Fruit fly (Drosophila melanogaster) whole organism, embryonic: ENCODE measurements around the gene Sf3b6.

Source experiments
- ATbp ChIP-seq: fragments of 200-800 bp; sonication (Bioruptor generic); optimal IDR thresholded peaks from 2 replicates; lab custom pipeline; 2017; ENCODE audit warnings: missing biosample characterization, mild to moderate bottlenecking, missing genetic modification characterization, missing genetic modification reagents
- CG1024 ChIP-seq: fragments of 200-800 bp; sonication (Bioruptor generic); IDR thresholded peaks from 2 replicates; pipeline ENCODE4 v1.3.6; 2022; ENCODE audit warnings: missing biosample characterization, missing genetic modification characterization
- CG11093 ChIP-seq: fragments of 200-800 bp; sonication (Bioruptor generic); IDR thresholded peaks from 3 replicates; pipeline ENCODE4 v1.3.6; 2022; ENCODE audit warnings: missing biosample characterization, missing genetic modification characterization
- CG11247 ChIP-seq: fragments of 200-800 bp; sonication (Bioruptor generic); IDR thresholded peaks from 2 replicates; pipeline ENCODE4 v1.3.6; 2022; ENCODE audit warnings: missing biosample characterization, missing genetic modification characterization
- CG11696 ChIP-seq: fragments of 200-800 bp; sonication (Bioruptor generic); IDR thresholded peaks from 2 replicates; pipeline ENCODE4 v1.3.6; 2022; ENCODE audit warnings: missing biosample characterization, missing genetic modification characterization
- CG12219 ChIP-seq: fragments of 200-800 bp; sonication (Bioruptor generic); optimal IDR thresholded peaks from 3 replicates; lab custom pipeline; 2018; ENCODE audit warnings: missing biosample characterization, mild to moderate bottlenecking, missing genetic modification characterization
- CG13287 ChIP-seq: fragments of 200-800 bp; sonication (Bioruptor generic); IDR thresholded peaks from 2 replicates; pipeline ENCODE4 v1.3.6; 2022; ENCODE audit warnings: missing biosample characterization, missing genetic modification characterization; ENCODE audit not compliant: partially characterized antibody
- CG15269 ChIP-seq: fragments of 200-800 bp; sonication (Bioruptor generic); optimal IDR thresholded peaks from 2 replicates; lab custom pipeline; 2018; ENCODE audit warnings: missing biosample characterization, mild to moderate bottlenecking, missing genetic modification characterization, moderate library complexity
- CG15479 ChIP-seq: fragments of 200-800 bp; sonication (Bioruptor generic); optimal IDR thresholded peaks from 3 replicates; lab custom pipeline; 2019; ENCODE audit warnings: missing biosample characterization, mild to moderate bottlenecking, missing genetic modification characterization, moderate library complexity
- CG16813 ChIP-seq: fragments of 200-800 bp; sonication (Bioruptor generic); IDR thresholded peaks from 3 replicates; pipeline ENCODE4 v1.3.6; 2022; ENCODE audit warnings: missing biosample characterization, missing genetic modification characterization; ENCODE audit not compliant: partially characterized antibody
- CG17359 ChIP-seq: fragments of 200-800 bp; sonication (Bioruptor generic); optimal IDR thresholded peaks from 3 replicates; lab custom pipeline; 2018; ENCODE audit warnings: missing biosample characterization, mild to moderate bottlenecking, missing genetic modification characterization, moderate library complexity
- CG2120 ChIP-seq: fragments of 200-800 bp; sonication (Bioruptor generic); optimal IDR thresholded peaks from 3 replicates; lab custom pipeline; 2016; ENCODE audit warnings: missing biosample characterization, missing genetic modification characterization
- CG2129 ChIP-seq: fragments of 200-800 bp; sonication (Bioruptor generic); IDR thresholded peaks from 2 replicates; pipeline ENCODE4 v1.3.6; 2022; ENCODE audit warnings: missing biosample characterization, missing genetic modification characterization; ENCODE audit not compliant: partially characterized antibody
- CG31224 ChIP-seq: fragments of 200-800 bp; sonication (Bioruptor generic); IDR thresholded peaks from 2 replicates; pipeline ENCODE4 v1.3.6; 2022; ENCODE audit warnings: missing biosample characterization, missing genetic modification characterization
- CG3163 ChIP-seq: fragments of 200-800 bp; sonication (Bioruptor generic); optimal IDR thresholded peaks from 3 replicates; lab custom pipeline; 2016; ENCODE audit warnings: missing biosample characterization, missing genetic modification characterization
- CG3995 ChIP-seq: fragments of 200-800 bp; sonication (Bioruptor generic); optimal IDR thresholded peaks from 3 replicates; lab custom pipeline; 2016; ENCODE audit warnings: missing biosample characterization, missing genetic modification characterization
- CG4282 ChIP-seq: fragments of 200-800 bp; sonication (Bioruptor generic); optimal IDR thresholded peaks from 2 replicates; lab custom pipeline; 2016; ENCODE audit warnings: missing biosample characterization, missing genetic modification characterization
- CG4730 ChIP-seq: fragments of 200-800 bp; sonication (Bioruptor generic); IDR thresholded peaks from 2 replicates; pipeline ENCODE4 v1.3.6; 2022; ENCODE audit warnings: missing biosample characterization, missing genetic modification characterization
- CG6272 ChIP-seq: fragments of 200-800 bp; sonication (Bioruptor generic); IDR thresholded peaks from 2 replicates; pipeline ENCODE4 v1.3.6; 2022; ENCODE audit warnings: missing biosample characterization, missing genetic modification characterization
- CG8089 ChIP-seq: fragments of 200-800 bp; sonication (Bioruptor generic); optimal IDR thresholded peaks from 3 replicates; lab custom pipeline; 2016; ENCODE audit warnings: missing biosample characterization, missing genetic modification characterization
- CG8765 ChIP-seq: fragments of 200-800 bp; sonication (Bioruptor generic); IDR thresholded peaks from 2 replicates; pipeline ENCODE4 v1.3.6; 2022; ENCODE audit warnings: missing biosample characterization, missing genetic modification characterization
- CHES-1-like ChIP-seq: fragments of 200-800 bp; sonication (Bioruptor generic); optimal IDR thresholded peaks from 2 replicates; lab custom pipeline; 2016; ENCODE audit warnings: missing biosample characterization, missing genetic modification characterization
- CrebB ChIP-seq: fragments of 200-800 bp; sonication (Bioruptor generic); optimal IDR thresholded peaks from 3 replicates; lab custom pipeline; 2018; ENCODE audit warnings: missing biosample characterization, mild to moderate bottlenecking, missing genetic modification characterization
- Dbx ChIP-seq: fragments of 200-800 bp; sonication (Bioruptor generic); IDR thresholded peaks from 3 replicates; pipeline ENCODE4 v1.3.6; 2022; ENCODE audit warnings: missing biosample characterization, missing genetic modification characterization
- Dek ChIP-seq: fragments of 200-800 bp; sonication (Bioruptor generic); optimal IDR thresholded peaks from 3 replicates; lab custom pipeline; 2019; ENCODE audit warnings: missing biosample characterization, mild to moderate bottlenecking, missing genetic modification characterization, moderate library complexity
- Dip3 ChIP-seq: fragments of 200-800 bp; sonication (Bioruptor generic); optimal IDR thresholded peaks from 3 replicates; lab custom pipeline; 2016; ENCODE audit warnings: missing biosample characterization, missing genetic modification characterization
- HLH54F ChIP-seq: fragments of 200-800 bp; sonication (Bioruptor generic); optimal IDR thresholded peaks from 3 replicates; lab custom pipeline; 2016; ENCODE audit warnings: missing biosample characterization, missing genetic modification characterization
- Kr ChIP-seq: fragments of 200-800 bp; sonication (Bioruptor generic); optimal IDR thresholded peaks from 2 replicates; lab custom pipeline; 2017; ENCODE audit warnings: missing biosample characterization, mild to moderate bottlenecking, missing genetic modification characterization
- Lim3 ChIP-seq: fragments of 200-800 bp; sonication (Bioruptor generic); IDR thresholded peaks from 2 replicates; pipeline ENCODE4 v1.3.6; 2022; ENCODE audit warnings: missing biosample characterization, missing genetic modification characterization
- Sry-δ ChIP-seq: fragments of 200-800 bp; sonication (Bioruptor generic); optimal IDR thresholded peaks from 2 replicates; lab custom pipeline; 2016; ENCODE audit warnings: missing biosample characterization, missing genetic modification characterization
- Xrp1 ChIP-seq: fragments of 200-800 bp; sonication (Bioruptor generic); IDR thresholded peaks from 2 replicates; pipeline ENCODE4 v1.3.6; 2022; ENCODE audit warnings: missing biosample characterization, missing genetic modification characterization
- abd-A ChIP-seq: fragments of 200-800 bp; sonication (Bioruptor generic); optimal IDR thresholded peaks from 3 replicates; lab custom pipeline; 2019; ENCODE audit warnings: missing biosample characterization, mild to moderate bottlenecking, missing genetic modification characterization, moderate library complexity
- cg ChIP-seq: fragments of 200-800 bp; sonication (Bioruptor generic); optimal IDR thresholded peaks from 3 replicates; lab custom pipeline; 2019; ENCODE audit warnings: missing biosample characterization, mild to moderate bottlenecking, missing genetic modification characterization, moderate library complexity
- chinmo ChIP-seq: fragments of 200-800 bp; sonication (Bioruptor generic); IDR thresholded peaks from 4 replicates; pipeline ENCODE4 v1.3.6; 2022; ENCODE audit warnings: missing biosample characterization, missing genetic modification characterization; ENCODE audit not compliant: partially characterized antibody
- corto ChIP-seq: fragments of 200-800 bp; sonication (Bioruptor generic); optimal IDR thresholded peaks from 2 replicates; lab custom pipeline; 2016; ENCODE audit warnings: missing biosample characterization, mild to moderate bottlenecking, missing genetic modification characterization, moderate library complexity
- dysf ChIP-seq: fragments of 200-800 bp; sonication (Bioruptor generic); IDR thresholded peaks from 3 replicates; pipeline ENCODE4 v1.3.6; 2022; ENCODE audit warnings: missing biosample characterization, missing genetic modification characterization
- exex ChIP-seq: fragments of 200-800 bp; sonication (Bioruptor generic); optimal IDR thresholded peaks from 4 replicates; lab custom pipeline; 2018; ENCODE audit warnings: missing biosample characterization, mild to moderate bottlenecking, missing genetic modification characterization, moderate library complexity
- ftz-f1 ChIP-seq: fragments of 200-800 bp; sonication (Bioruptor generic); optimal IDR thresholded peaks from 2 replicates; lab custom pipeline; 2016; ENCODE audit warnings: missing biosample characterization, missing genetic modification characterization
- gcm ChIP-seq: fragments of 200-800 bp; sonication (Bioruptor generic); optimal IDR thresholded peaks from 2 replicates; lab custom pipeline; 2019; ENCODE audit warnings: missing biosample characterization, mild to moderate bottlenecking, missing genetic modification characterization, moderate library complexity
- hkb ChIP-seq, 2 experiments: fragments of 200-800 bp in 1 of 2; fragments of >200 bp in 1 of 2; sonication (Bioruptor generic) in 1 of 2; IDR thresholded peaks in 1 of 2; optimal IDR thresholded peaks in 1 of 2; 2 replicates each; pipeline versions ENCODE4 v1.3.6 to Lab custom; 2017 to 2022; ENCODE audit warnings: missing biosample characterization in 1 of 2, missing genetic modification characterization in 1 of 2
- nerfin-2 ChIP-seq: fragments of 200-800 bp; sonication (Bioruptor generic); IDR thresholded peaks from 2 replicates; pipeline ENCODE4 v1.3.6; 2022; ENCODE audit warnings: missing biosample characterization, missing genetic modification characterization; ENCODE audit not compliant: partially characterized antibody
- nmo ChIP-seq: fragments of 200-800 bp; sonication (Bioruptor generic); optimal IDR thresholded peaks from 2 replicates; lab custom pipeline; 2018; ENCODE audit warnings: missing biosample characterization, mild to moderate bottlenecking, missing genetic modification characterization, moderate library complexity
- p53 ChIP-seq: fragments of 200-800 bp; sonication (Bioruptor generic); optimal IDR thresholded peaks from 2 replicates; lab custom pipeline; 2016; ENCODE audit warnings: missing biosample characterization, missing genetic modification characterization
- peb ChIP-seq: fragments of 200-800 bp; sonication (Bioruptor generic); IDR thresholded peaks from 2 replicates; pipeline ENCODE4 v1.3.6; 2022; ENCODE audit warnings: missing biosample characterization, missing genetic modification characterization
- repo ChIP-seq: fragments of 200-800 bp; sonication (Bioruptor generic); optimal IDR thresholded peaks from 2 replicates; lab custom pipeline; 2016; ENCODE audit warnings: missing biosample characterization, missing genetic modification characterization
- stwl ChIP-seq: fragments of 200-800 bp; sonication (Bioruptor generic); optimal IDR thresholded peaks from 3 replicates; lab custom pipeline; 2018; ENCODE audit warnings: missing biosample characterization, mild to moderate bottlenecking, missing genetic modification characterization, moderate library complexity
- trh ChIP-seq: fragments of 200-800 bp; sonication (Bioruptor generic); optimal IDR thresholded peaks from 2 replicates; lab custom pipeline; 2016; ENCODE audit warnings: missing biosample characterization, missing genetic modification characterization
- usp ChIP-seq: fragments of >200 bp; optimal IDR thresholded peaks from 2 replicates; lab custom pipeline; 2017; ENCODE audit warnings: missing biosample characterization, missing genetic modification characterization
- zf30C ChIP-seq: fragments of 200-800 bp; sonication (Bioruptor generic); optimal IDR thresholded peaks from 3 replicates; lab custom pipeline; 2018; ENCODE audit warnings: missing biosample characterization, mild to moderate bottlenecking, missing genetic modification characterization

The Sf3b6 gene

dm6 chr3L:6216787-6217078 lies 23.8 kb upstream of the Sf3b6 start (continued):
- TF ChIP-seq ATbp (GFP tag; lab: Kevin White, UChicago): no peak
- no peak for TF ChIP-seq CG4730 (GFP tag; lab: Robert Waterston, UW)
- 0 out of 4 replicates have a peak, but pooled peaks have one; percentile 18 for TF ChIP-seq chinmo (GFP tag; lab: Robert Waterston, UW)
- no peak for TF ChIP-seq corto (GFP tag; lab: Kevin White, UChicago)
- TF ChIP-seq CG4282: no peak
- no peak for TF ChIP-seq CG2129
- peak; percentile 35 for TF ChIP-seq Kr (GFP tag; lab: Kevin White, UChicago)
- no peak for TF ChIP-seq CG8089 (GFP tag; lab: Kevin White, UChicago)
- no peak for TF ChIP-seq CG11247 (GFP tag; lab: Robert Waterston, UW)
- no peak for TF ChIP-seq nmo (GFP tag; lab: Kevin White, UChicago)
- TF ChIP-seq cg: peak; percentile 22
- no peak for TF ChIP-seq CrebB (tag; lab: Kevin White, UChicago)
- no peak for TF ChIP-seq CG13287 (GFP tag; lab: Robert Waterston, UW)
- no peak for TF ChIP-seq Lim3 (GFP tag; lab: Robert Waterston, UW)
- TF ChIP-seq trh (GFP tag; lab: Kevin White, UChicago): no peak
- no peak for TF ChIP-seq CG11093 (GFP tag; lab: Robert Waterston, UW)
- no peak for TF ChIP-seq Xrp1 (GFP tag; lab: Robert Waterston, UW)

- no peak for TF ChIP-seq CG1024 (GFP tag; lab: Robert Waterston, UW)
- TF ChIP-seq CG16813 (GFP tag; lab: Robert Waterston, UW): no peak
- TF ChIP-seq CG13287 (GFP tag; lab: Robert Waterston, UW): no peak
- TF ChIP-seq CG12219 (GFP tag; lab: Kevin White, UChicago): no peak
- TF ChIP-seq nerfin-2: no peak
- no peak for TF ChIP-seq exex (tag; lab: Kevin White, UChicago)
- no peak for TF ChIP-seq Dbx (GFP tag; lab: Robert Waterston, UW)
- TF ChIP-seq CG31224: no peak
- no peak for TF ChIP-seq peb (GFP tag; lab: Robert Waterston, UW)
- TF ChIP-seq abd-A (tag; lab: Kevin White, UChicago): no peak
- TF ChIP-seq stwl: no peak
- no peak for TF ChIP-seq CG15269
- TF ChIP-seq usp: no peak
- TF ChIP-seq zf30C (GFP tag; lab: Kevin White, UChicago): peak; percentile 26
- TF ChIP-seq CG3163 (GFP tag; lab: Kevin White, UChicago): no peak
- no peak for TF ChIP-seq gcm (GFP tag; lab: Kevin White, UChicago)
- TF ChIP-seq CG11696 (GFP tag; lab: Robert Waterston, UW): no peak
- no peak for TF ChIP-seq repo (GFP tag; lab: Kevin White, UChicago)
- TF ChIP-seq HLH54F (GFP tag; lab: Kevin White, UChicago): no peak
- no peak for TF ChIP-seq Dek (tag; lab: Kevin White, UChicago)
- TF ChIP-seq CG17359 (tag; lab: Kevin White, UChicago): no peak
- TF ChIP-seq Kr (GFP tag; lab: Kevin White, UChicago): peak; percentile 61
- TF ChIP-seq CG2120 (GFP tag; lab: Kevin White, UChicago): no peak
- TF ChIP-seq ftz-f1: no peak
- TF ChIP-seq dysf: no peak
- no peak for TF ChIP-seq hkb (optimal IDR thresholded peaks at IDR 0.05; lab: Kevin White, UChicago)
- no peak; the same call in 1 of the 2 replicates for TF ChIP-seq hkb (GFP tag; IDR thresholded peaks at IDR 0.05; lab: Robert Waterston, UW)
- peak; percentile 66 for TF ChIP-seq CG15479 (GFP tag; lab: Kevin White, UChicago)
- no peak for TF ChIP-seq CG6272
- no peak for TF ChIP-seq CG8765 (GFP tag; lab: Robert Waterston, UW)
- no peak for TF ChIP-seq CHES-1-like (GFP tag; lab: Kevin White, UChicago)
- no peak for TF ChIP-seq p53 (GFP tag; lab: Kevin White, UChicago)
- TF ChIP-seq CG3995 (GFP tag; lab: Kevin White, UChicago): no peak
- no peak for TF ChIP-seq Sry-δ (GFP tag; lab: Kevin White, UChicago)
- TF ChIP-seq Dip3: no peak
These were observed 23.2 kb upstream of the Sf3b6 start for dm6 chr3L:6215976-6216786.
